Fruit fly (Drosophila melanogaster): Measurements from ENCODE around the gene CG11374.

DNA sequence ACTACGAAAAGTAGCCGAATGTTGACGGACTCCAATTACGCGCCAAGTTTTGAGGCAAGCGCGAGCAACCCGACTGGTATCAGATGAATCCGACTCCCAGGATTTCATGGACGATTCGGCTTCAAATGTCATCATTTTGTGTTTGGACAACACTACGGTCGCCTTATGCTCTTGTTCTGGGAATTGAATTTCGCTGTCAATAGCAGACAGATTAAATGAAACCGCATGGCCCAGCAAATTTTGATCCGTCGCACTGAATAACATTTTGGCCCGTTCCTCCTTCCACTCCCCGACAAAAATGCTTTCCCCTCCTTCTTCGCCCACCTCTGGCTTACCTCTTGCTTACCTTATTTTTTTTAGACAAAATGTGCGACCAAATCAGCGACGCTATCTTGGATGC, 33.9 kb downstream of the CG11374 start:
- TF ChIP-seq CTCF (optimal IDR thresholded peaks at IDR 0.05): no peak
- TF ChIP-seq CG8478 (optimal IDR thresholded peaks at IDR 0.05): no peak
